ENCODE assay signal across 2 fruit fly cellular contexts in genomic region chr3R:24999575-24999974, dm6.
TF ChIP-seq lines count a peak whose summit lies in the region.

No protein-coding gene starts in this region.

- no peak for TF ChIP-seq CTCF in whole organism, embryonic (GFP tag; optimal IDR thresholded peaks at IDR 0.05; lab: Kevin White, UChicago)

TF ChIP-seq in whole organism, embryonic, 481 proteins besides CTCF, POLR2A, EP300 and RAD21:
- TF ChIP-seq CG4730 (GFP tag; IDR thresholded peaks at IDR 0.05; lab: Robert Waterston, UW) (no peak), Ets65A (GFP tag; lab: Kevin White, UChicago) (peak; percentile 76)

TF ChIP-seq in whole organism, wandering third instar larva, 38 proteins besides CTCF, POLR2A, EP300 and RAD21:
- TF ChIP-seq dl (GFP tag; optimal IDR thresholded peaks at IDR 0.05; lab: Kevin White, UChicago; ENCODE audit: insufficient read depth in 1 of 2, partially characterized antibody in 2 of 2) (no peak), Rel (GFP tag; optimal IDR thresholded peaks at IDR 0.05; lab: Kevin White, UChicago) (no peak), Rel (tag; optimal IDR thresholded peaks at IDR 0.05; lab: Kevin White, UChicago) (peak; percentile 53)
